Worm (Caenorhabditis elegans) whole organism, L4/young adult: ENCODE results near the gene C40A11.3.

Experiments
- W03F9.2 ChIP-seq: fragments of 150-350 bp; optimal IDR thresholded peaks from 2 replicates; lab custom pipeline; 2014; ENCODE audit warnings: missing biosample characterization, missing genetic modification characterization
- him-1 ChIP-seq: sonication (generic microtip); optimal IDR thresholded peaks from 2 replicates; lab custom pipeline; 2016; ENCODE audit warnings: missing genotype, missing genetic modification reagents, missing genetic modification characterization, missing compliant biosample characterization

ce11 chrII:2093456-2093926 is 47.4 kb upstream of the C40A11.3 start, which contains the start of gene fbxb-37:
- TF ChIP-seq him-1 (tag; lab: Kevin White, UChicago) (no peak), W03F9.2 (no peak)
